Worm (Caenorhabditis elegans) whole organism, L1 larva: ENCODE measurements around the gene K11H12.3.

Experiments
- C16A3.4 ChIP-seq: fragments of 150-350 bp; optimal IDR thresholded peaks from 2 replicates; lab custom pipeline; 2014; ENCODE audit warnings: missing biosample characterization, missing genetic modification characterization
- blmp-1 ChIP-seq: fragments of 150-350 bp; optimal IDR thresholded peaks from 2 replicates; lab custom pipeline; 2014; ENCODE audit warnings: missing biosample characterization, missing genetic modification characterization
- ceh-63 ChIP-seq: fragments of 200-800 bp; sonication (Bioruptor generic); optimal IDR thresholded peaks from 2 replicates; lab custom pipeline; 2018; ENCODE audit warnings: mild to moderate bottlenecking, missing genetic modification characterization, missing compliant biosample characterization
- ceh-8 ChIP-seq: fragments of 200-800 bp; sonication (Bioruptor generic); optimal IDR thresholded peaks from 2 replicates; lab custom pipeline; 2018; ENCODE audit warnings: mild to moderate bottlenecking, missing genetic modification characterization, moderate library complexity, missing compliant biosample characterization
- ceh-82 ChIP-seq, 3 experiments: fragments of 150-350 bp in 1 of 3; sonication (generic microtip) in 2 of 3; optimal IDR thresholded peaks; 2 replicates each; lab custom pipeline; 2014 to 2017; ENCODE audit warnings: missing biosample characterization in 3 of 3, missing genetic modification characterization in 3 of 3
- ceh-88 ChIP-seq: fragments of 200-800 bp; sonication (Bioruptor generic); IDR thresholded peaks from 2 replicates; pipeline ENCODE4 v1.3.6; 2022; ENCODE audit warnings: missing genetic modification characterization, missing compliant biosample characterization
- ceh-90 ChIP-seq: sonication (generic microtip); optimal IDR thresholded peaks from 2 replicates; lab custom pipeline; 2016; ENCODE audit warnings: missing genetic modification characterization, missing compliant biosample characterization
- dsc-1 ChIP-seq: sonication (generic microtip); optimal IDR thresholded peaks from 2 replicates; lab custom pipeline; 2016; ENCODE audit warnings: mild to moderate bottlenecking, missing genetic modification characterization, missing compliant biosample characterization
- efl-3 ChIP-seq: fragments of 200-800 bp; sonication (Bioruptor generic); optimal IDR thresholded peaks from 2 replicates; lab custom pipeline; 2018; ENCODE audit warnings: mild to moderate bottlenecking, missing genetic modification characterization, missing compliant biosample characterization
- egl-13 ChIP-seq: sonication (generic microtip); optimal IDR thresholded peaks from 2 replicates; lab custom pipeline; 2016; ENCODE audit warnings: missing genotype, missing genetic modification reagents, missing genetic modification characterization, missing compliant biosample characterization
- elt-3 ChIP-seq, 6 experiments: fragments of 150-350 bp in 1 of 6; sonication (generic microtip); optimal IDR thresholded peaks; 2 replicates each; lab custom pipeline; 2017 to 2018; ENCODE audit warnings: missing biosample characterization in 6 of 6, missing genetic modification characterization in 6 of 6, inconsistent platforms in 1 of 6
- fkh-10 ChIP-seq: sonication (generic microtip); optimal IDR thresholded peaks from 2 replicates; lab custom pipeline; 2017; ENCODE audit warnings: missing biosample characterization, missing genetic modification reagents, missing genetic modification characterization
- fkh-8 ChIP-seq: sonication (generic microtip); optimal IDR thresholded peaks from 2 replicates; lab custom pipeline; 2016; ENCODE audit warnings: mild to moderate bottlenecking, missing genetic modification characterization, missing compliant biosample characterization
- fos-1 ChIP-seq: fragments of 150-350 bp; optimal IDR thresholded peaks from 2 replicates; lab custom pipeline; 2014; ENCODE audit warnings: missing biosample characterization, missing genetic modification characterization
- hlh-4 ChIP-seq: sonication (generic microtip); optimal IDR thresholded peaks from 2 replicates; lab custom pipeline; 2016; ENCODE audit warnings: mild to moderate bottlenecking, missing genetic modification characterization, missing compliant biosample characterization
- hpl-2 ChIP-seq: fragments of 150-350 bp; optimal IDR thresholded peaks from 2 replicates; lab custom pipeline; 2014; ENCODE audit warnings: missing biosample characterization, missing genetic modification reagents, missing genetic modification characterization
- jun-1 ChIP-seq: fragments of 150-350 bp; optimal IDR thresholded peaks from 2 replicates; lab custom pipeline; 2014; ENCODE audit warnings: missing biosample characterization, missing genetic modification reagents, missing genetic modification characterization
- lin-14 ChIP-seq: fragments of 200-800 bp; sonication (Bioruptor generic); optimal IDR thresholded peaks from 2 replicates; lab custom pipeline; 2018; ENCODE audit warnings: mild to moderate bottlenecking, missing genetic modification characterization, moderate library complexity, missing compliant biosample characterization
- lin-35 ChIP-seq, 2 experiments: fragments of 150-350 bp; optimal IDR thresholded peaks; 2 replicates each; lab custom pipeline; 2014; ENCODE audit warnings: missing biosample characterization in 2 of 2, missing genetic modification characterization in 2 of 2, missing genetic modification reagents in 2 of 2
- lin-39 ChIP-seq: fragments of 150-350 bp; optimal IDR thresholded peaks from 2 replicates; lab custom pipeline; 2014; ENCODE audit warnings: missing biosample characterization, missing genetic modification reagents, missing genetic modification characterization
- lir-3 ChIP-seq: sonication (generic microtip); optimal IDR thresholded peaks from 2 replicates; lab custom pipeline; 2016; ENCODE audit warnings: mild to moderate bottlenecking, missing genetic modification characterization, moderate library complexity, missing compliant biosample characterization; ENCODE audit not compliant: poor library complexity
- lsy-2 ChIP-seq, 2 experiments: fragments of 150-350 bp; optimal IDR thresholded peaks; 2 replicates each; lab custom pipeline; 2014; ENCODE audit warnings: missing biosample characterization in 2 of 2, missing genetic modification characterization in 2 of 2
- mdl-1 ChIP-seq, 2 experiments: fragments of 150-350 bp; optimal IDR thresholded peaks; 2 replicates each; lab custom pipeline; 2014 to 2017; ENCODE audit warnings: missing biosample characterization in 2 of 2, missing genetic modification characterization in 2 of 2, inconsistent platforms in 1 of 2
- mef-2 ChIP-seq: fragments of 150-350 bp; optimal IDR thresholded peaks from 2 replicates; lab custom pipeline; 2014; ENCODE audit warnings: missing biosample characterization, missing genetic modification characterization
- mep-1 ChIP-seq: fragments of 150-350 bp; optimal IDR thresholded peaks from 2 replicates; lab custom pipeline; 2014; ENCODE audit warnings: missing biosample characterization, missing genetic modification characterization
- nhr-11 ChIP-seq: fragments of 150-350 bp; optimal IDR thresholded peaks from 2 replicates; lab custom pipeline; 2014; ENCODE audit warnings: missing biosample characterization, missing genetic modification characterization
- nhr-20 ChIP-seq: sonication (generic microtip); optimal IDR thresholded peaks from 2 replicates; lab custom pipeline; 2016; ENCODE audit warnings: mild to moderate bottlenecking, missing genetic modification characterization, missing compliant biosample characterization
- nhr-237 ChIP-seq: fragments of 150-350 bp; optimal IDR thresholded peaks from 2 replicates; lab custom pipeline; 2014; ENCODE audit warnings: missing biosample characterization, missing genetic modification characterization
- nhr-47 ChIP-seq: sonication (generic microtip); optimal IDR thresholded peaks from 2 replicates; lab custom pipeline; 2016; ENCODE audit warnings: mild to moderate bottlenecking, missing genetic modification characterization, moderate library complexity, missing compliant biosample characterization
- nhr-71 ChIP-seq: sonication (generic microtip); optimal IDR thresholded peaks from 2 replicates; lab custom pipeline; 2016; ENCODE audit warnings: mild to moderate bottlenecking, missing genetic modification characterization, moderate library complexity, missing compliant biosample characterization
- nhr-77 ChIP-seq: fragments of 150-350 bp; optimal IDR thresholded peaks from 2 replicates; lab custom pipeline; 2014; ENCODE audit warnings: missing biosample characterization, missing genetic modification characterization
- nhr-84 ChIP-seq: sonication (generic microtip); optimal IDR thresholded peaks from 2 replicates; lab custom pipeline; 2017; ENCODE audit warnings: missing biosample characterization, missing genetic modification characterization
- pqm-1 ChIP-seq: sonication (generic microtip); optimal IDR thresholded peaks from 3 replicates; lab custom pipeline; 2017; ENCODE audit warnings: missing biosample characterization, missing genetic modification characterization
- skn-1 ChIP-seq: fragments of 150-350 bp; optimal IDR thresholded peaks from 2 replicates; lab custom pipeline; 2014; ENCODE audit warnings: missing biosample characterization, missing genetic modification characterization
- snu-23 ChIP-seq: sonication (generic microtip); optimal IDR thresholded peaks from 2 replicates; lab custom pipeline; 2016; ENCODE audit warnings: missing genetic modification characterization, missing compliant biosample characterization
- swsn-7 ChIP-seq: sonication (generic microtip); optimal IDR thresholded peaks from 2 replicates; lab custom pipeline; 2016; ENCODE audit warnings: missing genetic modification characterization, missing compliant biosample characterization
- unc-130 ChIP-seq: fragments of 150-350 bp; optimal IDR thresholded peaks from 2 replicates; lab custom pipeline; 2017; ENCODE audit warnings: missing biosample characterization, missing genetic modification characterization, inconsistent platforms
- unc-30 ChIP-seq: sonication (generic microtip); optimal IDR thresholded peaks from 2 replicates; lab custom pipeline; 2017; ENCODE audit warnings: missing biosample characterization, missing genetic modification characterization
- unc-62 ChIP-seq: fragments of 150-350 bp; optimal IDR thresholded peaks from 2 replicates; lab custom pipeline; 2014; ENCODE audit warnings: missing biosample characterization, missing genetic modification reagents, missing genetic modification characterization
- unc-86 ChIP-seq: sonication (generic microtip); optimal IDR thresholded peaks from 2 replicates; lab custom pipeline; 2016; ENCODE audit warnings: missing genetic modification characterization, missing compliant biosample characterization
- vab-15 ChIP-seq: sonication (generic microtip); optimal IDR thresholded peaks from 2 replicates; lab custom pipeline; 2017; ENCODE audit warnings: missing genotype, mild to moderate bottlenecking, missing genetic modification characterization, missing compliant biosample characterization
- xbp-1 ChIP-seq: sonication (generic microtip); optimal IDR thresholded peaks from 2 replicates; lab custom pipeline; 2016; ENCODE audit warnings: missing genetic modification characterization, missing compliant biosample characterization
- ztf-11 ChIP-seq, 2 experiments: sonication (generic microtip); optimal IDR thresholded peaks; 2 replicates each; lab custom pipeline; 2016 to 2017; ENCODE audit warnings: missing genetic modification characterization in 2 of 2, missing biosample characterization in 1 of 2, missing compliant biosample characterization in 1 of 2

The K11H12.3 gene

ce11 chrIV:664122-664521 lies 9.2 kb downstream of the K11H12.3 start (continued):
- TF ChIP-seq nhr-237 (tag; lab: Kevin White, UChicago): no peak
- peak; percentile 42 for TF ChIP-seq dsc-1
- TF ChIP-seq lin-39 (tag; lab: Kevin White, UChicago): no peak
- TF ChIP-seq hpl-2 (GFP tag; lab: Kevin White, UChicago): no peak
- TF ChIP-seq mef-2 (tag; lab: Kevin White, UChicago): no peak
- no peak for TF ChIP-seq jun-1 (tag; lab: Kevin White, UChicago)

- TF ChIP-seq dsc-1: peak; percentile 61
- peak; percentile 15 for TF ChIP-seq blmp-1
- no peak for TF ChIP-seq lir-3 (tag; lab: Kevin White, UChicago)
- TF ChIP-seq mef-2 (tag; lab: Kevin White, UChicago): no peak
- no peak for TF ChIP-seq C16A3.4 (tag; lab: Kevin White, UChicago)
- TF ChIP-seq lin-39 (tag; lab: Kevin White, UChicago): peak; percentile 20
- TF ChIP-seq, all 84 proteins: peak for 3
Observed at ce11 chrIV:661623-662022, 11.7 kb downstream of the K11H12.3 start.

- TF ChIP-seq fkh-8 (tag; lab: Kevin White, UChicago) (peak; percentile 67), nhr-11 (tag; lab: Kevin White, UChicago) (no peak), egl-13 (tag; lab: Kevin White, UChicago) (peak; percentile 0), fkh-10 (GFP tag; lab: Kevin White, UChicago) (peak; percentile 7), dsc-1 (peak; percentile 33), lin-14 (GFP tag; lab: Kevin White, UChicago) (peak; percentile 64), lsy-2 (tag; optimal IDR thresholded peaks at IDR 0.05; lab: Kevin White, UChicago) (peak in 1 of 2 experiments; percentile 32), nhr-47 (peak; percentile 42), nhr-71 (peak; percentile 33), nhr-77 (tag; lab: Kevin White, UChicago) (no peak), snu-23 (GFP tag; lab: Kevin White, UChicago) (peak; percentile 4), ztf-11 (tag; optimal IDR thresholded peaks at IDR 0.05; lab: Kevin White, UChicago) (no peak), ceh-82 (tag; optimal IDR thresholded peaks at IDR 0.05; lab: Kevin White, UChicago) (peak in 1 of 3 experiments; percentile 42), unc-86 (tag; lab: Kevin White, UChicago) (peak; percentile 64)
Observed at ce11 chrIV:659585-659984, 13.7 kb downstream of the K11H12.3 start.

ce11 chrIV:658497-659177 lies 14.6 kb downstream of the K11H12.3 start:
- peak; percentile 14 for TF ChIP-seq mep-1 (tag; lab: Kevin White, UChicago)
- TF ChIP-seq fkh-8 (tag; lab: Kevin White, UChicago): peak; percentile 18
- no peak for TF ChIP-seq blmp-1
- TF ChIP-seq hlh-4 (tag; lab: Kevin White, UChicago): no peak
- peak in 1 of 2 experiments; percentile 21 for TF ChIP-seq lin-35 (GFP tag; optimal IDR thresholded peaks at IDR 0.05; lab: Kevin White, UChicago)

ce11 chrIV:657932-658331 lies 15.3 kb downstream of the K11H12.3 start:
- TF ChIP-seq swsn-7 (tag; lab: Kevin White, UChicago) (peak; percentile 88), nhr-77 (tag; lab: Kevin White, UChicago) (peak; percentile 24), unc-30 (tag; lab: Kevin White, UChicago) (no peak), mdl-1 (tag; optimal IDR thresholded peaks at IDR 0.05; lab: Kevin White, UChicago) (peak in 1 of 2 experiments; percentile 52), dsc-1 (peak; percentile 88), elt-3 (tag; optimal IDR thresholded peaks at IDR 0.05; lab: Kevin White, UChicago) (peak in 1 of 6 experiments; percentile 22), ceh-8 (GFP tag; lab: Kevin White, UChicago) (no peak), ceh-63 (GFP tag; lab: Kevin White, UChicago) (no peak), ceh-82 (tag; optimal IDR thresholded peaks at IDR 0.05; lab: Kevin White, UChicago) (peak; percentile 56 to 77 (median 59)), egl-13 (tag; lab: Kevin White, UChicago) (peak; percentile 7), nhr-20 (peak; percentile 81), skn-1 (peak; percentile 35), efl-3 (GFP tag; lab: Kevin White, UChicago) (no peak), pqm-1 (no peak), fkh-10 (GFP tag; lab: Kevin White, UChicago) (no peak), ceh-90 (no peak), nhr-47 (peak; percentile 89), fos-1 (tag; lab: Kevin White, UChicago) (peak; percentile 69), vab-15 (no peak), hlh-4 (tag; lab: Kevin White, UChicago) (no peak), unc-62 (GFP tag; lab: Kevin White, UChicago) (no peak), ceh-88 (GFP tag; lab: Robert Waterston, UW) (0 out of 2 replicates have a peak, but pooled peaks have one; percentile 28), xbp-1 (tag; lab: Kevin White, UChicago) (peak; percentile 75), unc-130 (peak; percentile 27), nhr-84 (no peak)
